Worm (Caenorhabditis elegans) whole organism, late embryonic: Measurements from ENCODE around the gene hal-3.

Source experiments
- dve-1 ChIP-seq: sonication (generic microtip); optimal IDR thresholded peaks from 2 replicates; lab custom pipeline; 2017; ENCODE audit warnings: antibody characterized with exemption, mild to moderate bottlenecking, missing genetic modification characterization, missing compliant biosample characterization
- eyg-1 ChIP-seq: sonication (generic microtip); optimal IDR thresholded peaks from 2 replicates; lab custom pipeline; 2016; ENCODE audit warnings: missing genotype, missing genetic modification characterization, missing compliant biosample characterization
- fkh-10 ChIP-seq: fragments of 150-350 bp; optimal IDR thresholded peaks from 2 replicates; lab custom pipeline; 2014; ENCODE audit warnings: missing biosample characterization, missing genetic modification reagents, missing genetic modification characterization
- nhr-11 ChIP-seq: fragments of 150-350 bp; optimal IDR thresholded peaks from 2 replicates; lab custom pipeline; 2014; ENCODE audit warnings: missing biosample characterization, missing genetic modification characterization
- pqm-1 ChIP-seq: sonication (generic microtip); optimal IDR thresholded peaks from 2 replicates; lab custom pipeline; 2016; ENCODE audit warnings: missing genetic modification characterization, missing compliant biosample characterization
- sox-2 ChIP-seq: fragments of 200-800 bp; sonication (Bioruptor generic); IDR thresholded peaks from 2 replicates; pipeline ENCODE4 v1.3.6; 2022; ENCODE audit warnings: missing genetic modification reagents, missing genetic modification characterization, missing compliant biosample characterization

ce11 chrII:9651700-9652099 is 34.8 kb upstream of the hal-3 start, which contains the start of gene ZK1307.4:
- TF ChIP-seq eyg-1 (tag; lab: Kevin White, UChicago) (no peak), sox-2 (GFP tag; lab: Robert Waterston, UW) (no peak), fkh-10 (GFP tag; lab: Kevin White, UChicago) (no peak), dve-1 (no peak), pqm-1 (no peak), nhr-11 (tag; lab: Kevin White, UChicago) (no peak)
